Fruit fly (Drosophila melanogaster) whole organism, embryonic: Measurements from ENCODE around the gene CG34134.

Experiments used
- Adf1 ChIP-seq: fragments of 200-800 bp; sonication (Bioruptor generic); IDR thresholded peaks from 2 replicates; pipeline ENCODE4 v1.3.6; 2022; ENCODE audit warnings: missing biosample characterization, missing genetic modification characterization
- Atf-2 ChIP-seq: fragments of 200-800 bp; sonication (Bioruptor generic); optimal IDR thresholded peaks from 2 replicates; lab custom pipeline; 2016; ENCODE audit warnings: missing biosample characterization, missing genetic modification characterization
- CG10147 ChIP-seq: fragments of 200-800 bp; sonication (Bioruptor generic); optimal IDR thresholded peaks from 2 replicates; lab custom pipeline; 2019; ENCODE audit warnings: missing biosample characterization, mild to moderate bottlenecking, missing genetic modification characterization, moderate library complexity
- CG10274 ChIP-seq: fragments of 200-800 bp; sonication (Bioruptor generic); optimal IDR thresholded peaks from 3 replicates; lab custom pipeline; 2017; ENCODE audit warnings: missing biosample characterization, mild to moderate bottlenecking, missing genetic modification characterization
- CG10654 ChIP-seq: fragments of 200-800 bp; sonication (Bioruptor generic); optimal IDR thresholded peaks from 2 replicates; lab custom pipeline; 2016; ENCODE audit warnings: missing biosample characterization, missing genetic modification characterization
- CG13287 ChIP-seq: fragments of 200-800 bp; sonication (Bioruptor generic); IDR thresholded peaks from 2 replicates; pipeline ENCODE4 v1.3.6; 2022; ENCODE audit warnings: missing biosample characterization, missing genetic modification characterization; ENCODE audit not compliant: partially characterized antibody
- CG15601 ChIP-seq: fragments of 200-800 bp; sonication (Bioruptor generic); optimal IDR thresholded peaks from 3 replicates; lab custom pipeline; 2019; ENCODE audit warnings: missing biosample characterization, mild to moderate bottlenecking, missing genetic modification characterization, moderate library complexity
- CG1603 ChIP-seq: fragments of 200-800 bp; sonication (Bioruptor generic); optimal IDR thresholded peaks from 2 replicates; lab custom pipeline; 2019; ENCODE audit warnings: missing biosample characterization, mild to moderate bottlenecking, missing genetic modification characterization, moderate library complexity
- CG16813 ChIP-seq: fragments of 200-800 bp; sonication (Bioruptor generic); IDR thresholded peaks from 3 replicates; pipeline ENCODE4 v1.3.6; 2022; ENCODE audit warnings: missing biosample characterization, missing genetic modification characterization; ENCODE audit not compliant: partially characterized antibody
- CG2129 ChIP-seq: fragments of 200-800 bp; sonication (Bioruptor generic); IDR thresholded peaks from 2 replicates; pipeline ENCODE4 v1.3.6; 2022; ENCODE audit warnings: missing biosample characterization, missing genetic modification characterization; ENCODE audit not compliant: partially characterized antibody
- CG31224 ChIP-seq: fragments of 200-800 bp; sonication (Bioruptor generic); IDR thresholded peaks from 2 replicates; pipeline ENCODE4 v1.3.6; 2022; ENCODE audit warnings: missing biosample characterization, missing genetic modification characterization
- CG31441 ChIP-seq: fragments of 200-800 bp; sonication (Bioruptor generic); IDR thresholded peaks from 2 replicates; pipeline ENCODE4 v1.3.6; 2022; ENCODE audit warnings: missing biosample characterization, missing genetic modification characterization
- CG32767 ChIP-seq: fragments of 200-800 bp; sonication (Bioruptor generic); IDR thresholded peaks from 2 replicates; pipeline ENCODE4 v1.3.6; 2022; ENCODE audit warnings: missing biosample characterization, missing genetic modification characterization
- CG32772 ChIP-seq: fragments of 200-800 bp; sonication (Bioruptor generic); IDR thresholded peaks from 2 replicates; pipeline ENCODE4 v1.3.6; 2022; ENCODE audit warnings: missing biosample characterization, missing genetic modification characterization
- CG3726 ChIP-seq: fragments of 200-800 bp; sonication (Bioruptor generic); IDR thresholded peaks from 3 replicates; pipeline ENCODE4, ENCODE4 v1.3.6; 2022; ENCODE audit warnings: missing biosample characterization, missing genetic modification characterization
- CG7839 ChIP-seq: fragments of 200-800 bp; sonication (Bioruptor generic); optimal IDR thresholded peaks from 3 replicates; lab custom pipeline; 2018; ENCODE audit warnings: missing biosample characterization, mild to moderate bottlenecking, missing genetic modification characterization, moderate library complexity
- CG8290 ChIP-seq, 3 experiments: fragments of 200-800 bp; sonication (Bioruptor generic); optimal IDR thresholded peaks; 2 replicates each; lab custom pipeline; 2016 to 2019; ENCODE audit warnings: missing biosample characterization in 3 of 3, missing genetic modification characterization in 3 of 3, mild to moderate bottlenecking in 2 of 3, moderate library complexity in 1 of 3
- Deaf1 ChIP-seq: fragments of 200-800 bp; optimal IDR thresholded peaks from 3 replicates; lab custom pipeline; 2019; ENCODE audit warnings: missing biosample characterization, mild to moderate bottlenecking, missing genetic modification characterization, moderate library complexity
- GATAe ChIP-seq: fragments of 200-800 bp; sonication (Bioruptor generic); conservative IDR thresholded peaks from 2 replicates; pipeline ENCODE4 v1.3.6; 2022; ENCODE audit warnings: missing biosample characterization, missing genetic modification characterization
- Hand ChIP-seq: fragments of 200-800 bp; sonication (Bioruptor generic); optimal IDR thresholded peaks from 2 replicates; lab custom pipeline; 2017; ENCODE audit warnings: mild to moderate bottlenecking, missing biosample characterization, missing genetic modification reagents, missing genetic modification characterization
- Meics ChIP-seq: fragments of 200-800 bp; sonication (Bioruptor generic); optimal IDR thresholded peaks from 2 replicates; lab custom pipeline; 2017; ENCODE audit warnings: missing biosample characterization, mild to moderate bottlenecking, missing genetic modification characterization
- Opbp ChIP-seq: fragments of 200-800 bp; sonication (Bioruptor generic); IDR thresholded peaks from 3 replicates; pipeline ENCODE4 v1.3.6; 2022; ENCODE audit warnings: missing biosample characterization, missing genetic modification characterization; ENCODE audit not compliant: partially characterized antibody
- Optix ChIP-seq: fragments of 200-800 bp; sonication (Bioruptor generic); IDR thresholded peaks from 3 replicates; pipeline ENCODE4 v1.3.6; 2022; ENCODE audit warnings: missing biosample characterization, missing genetic modification characterization
- YL-1 ChIP-seq: fragments of 200-800 bp; sonication (Bioruptor generic); optimal IDR thresholded peaks from 3 replicates; lab custom pipeline; 2017; ENCODE audit warnings: missing biosample characterization, mild to moderate bottlenecking, missing genetic modification characterization
- ac ChIP-seq: fragments of 200-800 bp; sonication (Bioruptor generic); optimal IDR thresholded peaks from 3 replicates; lab custom pipeline; 2017; ENCODE audit warnings: missing biosample characterization, mild to moderate bottlenecking, missing genetic modification characterization
- az2 ChIP-seq: fragments of 200-800 bp; sonication (Bioruptor generic); optimal IDR thresholded peaks from 3 replicates; lab custom pipeline; 2016; ENCODE audit warnings: missing biosample characterization, missing genetic modification characterization
- bab2 ChIP-seq: fragments of 200-800 bp; sonication (Bioruptor generic); optimal IDR thresholded peaks from 2 replicates; lab custom pipeline; 2016; ENCODE audit warnings: missing biosample characterization, missing genetic modification characterization
- bbx ChIP-seq: fragments of 200-800 bp; sonication (Bioruptor generic); IDR thresholded peaks from 2 replicates; pipeline ENCODE4 v1.3.6; 2022; ENCODE audit warnings: missing biosample characterization, missing genetic modification characterization; ENCODE audit not compliant: partially characterized antibody
- cato ChIP-seq: fragments of 200-800 bp; sonication (Bioruptor generic); optimal IDR thresholded peaks from 2 replicates; lab custom pipeline; 2016; ENCODE audit warnings: missing biosample characterization, missing genetic modification characterization, borderline replicate concordance
- crp ChIP-seq, 2 experiments: fragments of 200-800 bp; sonication (Bioruptor generic); optimal IDR thresholded peaks; 2 replicates in 1 of 2; 3 replicates in 1 of 2; lab custom pipeline; 2017; ENCODE audit warnings: missing biosample characterization in 2 of 2, missing genetic modification characterization in 2 of 2, mild to moderate bottlenecking in 1 of 2, moderate library complexity in 1 of 2
- disco-r ChIP-seq: fragments of 200-800 bp; sonication (Bioruptor generic); optimal IDR thresholded peaks from 2 replicates; lab custom pipeline; 2016; ENCODE audit warnings: missing biosample characterization, missing genetic modification characterization
- ewg ChIP-seq: fragments of 200-800 bp; sonication (Bioruptor generic); optimal IDR thresholded peaks from 3 replicates; lab custom pipeline; 2017; ENCODE audit warnings: mild to moderate bottlenecking, missing biosample characterization, missing genetic modification reagents, missing genetic modification characterization
- fd102C ChIP-seq: fragments of 200-800 bp; sonication (Bioruptor generic); optimal IDR thresholded peaks from 2 replicates; lab custom pipeline; 2018; ENCODE audit warnings: missing biosample characterization, mild to moderate bottlenecking, missing genetic modification characterization, moderate library complexity
- gem ChIP-seq: fragments of 200-800 bp; sonication (Bioruptor generic); optimal IDR thresholded peaks from 2 replicates; lab custom pipeline; 2019; ENCODE audit warnings: missing biosample characterization, mild to moderate bottlenecking, missing genetic modification characterization, moderate library complexity
- ind ChIP-seq: fragments of 200-800 bp; sonication (Bioruptor generic); optimal IDR thresholded peaks from 3 replicates; lab custom pipeline; 2016; ENCODE audit warnings: missing biosample characterization, missing genetic modification characterization
- insv ChIP-seq, 2 experiments: fragments of 200-800 bp; sonication (Bioruptor generic); optimal IDR thresholded peaks; 3 replicates each; lab custom pipeline; 2016 to 2018; ENCODE audit warnings: missing biosample characterization in 2 of 2, missing genetic modification characterization in 2 of 2
- lab ChIP-seq: fragments of 200-800 bp; sonication (Bioruptor generic); optimal IDR thresholded peaks from 3 replicates; lab custom pipeline; 2017; ENCODE audit warnings: missing biosample characterization, missing genetic modification characterization, mild to moderate bottlenecking, moderate library complexity, missing genetic modification reagents
- pum ChIP-seq: fragments of 200-800 bp; sonication (Bioruptor generic); optimal IDR thresholded peaks from 2 replicates; lab custom pipeline; 2016; ENCODE audit warnings: missing biosample characterization, missing genetic modification characterization
- pzg ChIP-seq: fragments of 200-800 bp; sonication (Bioruptor generic); optimal IDR thresholded peaks from 3 replicates; lab custom pipeline; 2018; ENCODE audit warnings: missing biosample characterization, mild to moderate bottlenecking, missing genetic modification characterization, moderate library complexity
- rib ChIP-seq: fragments of 200-800 bp; sonication (Bioruptor generic); IDR thresholded peaks from 2 replicates; pipeline ENCODE4 v1.3.6; 2022; ENCODE audit warnings: missing biosample characterization, missing genetic modification characterization
- sd ChIP-seq: fragments of 200-800 bp; sonication (Bioruptor generic); optimal IDR thresholded peaks from 3 replicates; lab custom pipeline; 2018; ENCODE audit warnings: missing biosample characterization, mild to moderate bottlenecking, missing genetic modification characterization, moderate library complexity
- sna ChIP-seq: fragments of 200-800 bp; sonication (Bioruptor generic); IDR thresholded peaks from 2 replicates; pipeline ENCODE4 v1.3.6; 2022; ENCODE audit warnings: missing biosample characterization, missing genetic modification characterization; ENCODE audit not compliant: partially characterized antibody
- sug ChIP-seq: fragments of 200-800 bp; optimal IDR thresholded peaks from 2 replicates; lab custom pipeline; 2019; ENCODE audit warnings: missing biosample characterization, mild to moderate bottlenecking, missing genetic modification characterization, moderate library complexity
- tin ChIP-seq: fragments of 200-800 bp; sonication (Bioruptor generic); optimal IDR thresholded peaks from 3 replicates; lab custom pipeline; 2016; ENCODE audit warnings: missing biosample characterization, missing genetic modification characterization
- ttk ChIP-seq: fragments of 200-800 bp; sonication (Bioruptor generic); IDR thresholded peaks from 2 replicates; pipeline ENCODE4 v2.1.2; 2022; ENCODE audit warnings: missing biosample characterization, missing genetic modification characterization
- zen ChIP-seq: fragments of 200-800 bp; sonication (Bioruptor generic); optimal IDR thresholded peaks from 3 replicates; lab custom pipeline; 2018; ENCODE audit warnings: missing biosample characterization, mild to moderate bottlenecking, missing genetic modification characterization, moderate library complexity
- zfh2 ChIP-seq: fragments of 200-800 bp; sonication (Bioruptor generic); optimal IDR thresholded peaks from 2 replicates; lab custom pipeline; 2016; ENCODE audit warnings: missing biosample characterization, missing genetic modification characterization

Gene CG34134

dm6 chr2L:8162307-8163024, 28.1 kb downstream of the CG34134 start, which contains the start of gene Acbp1 (continued):
- TF ChIP-seq tin (GFP tag; lab: Kevin White, UChicago) (peak; percentile 91), zen (tag; lab: Kevin White, UChicago) (peak; percentile 96), Meics (GFP tag; lab: Kevin White, UChicago) (peak; percentile 97), Optix (GFP tag; lab: Robert Waterston, UW) (peak; percentile 68; the same call in 1 of the 3 replicates), Hand (GFP tag; lab: Kevin White, UChicago) (peak; percentile 99), zfh2 (GFP tag; lab: Kevin White, UChicago) (peak; percentile 97), bbx (GFP tag; lab: Robert Waterston, UW) (peak; percentile 79), CG3726 (peak; percentile 70; the same call in 2 of the 3 replicates), sug (peak; percentile 97), Adf1 (GFP tag; lab: Robert Waterston, UW) (peak; percentile 75), Atf-2 (peak; percentile 91), fd102C (GFP tag; lab: Kevin White, UChicago) (peak; percentile 94), GATAe (GFP tag; lab: Robert Waterston, UW) (peak; percentile 71), ttk (GFP tag; lab: Robert Waterston, UW) (peak; percentile 80), insv (GFP tag; optimal IDR thresholded peaks at IDR 0.05; lab: Kevin White, UChicago) (peak in 1 of 2 experiments; percentile 86), CG10274 (GFP tag; lab: Kevin White, UChicago) (peak; percentile 83), CG31441 (GFP tag; lab: Robert Waterston, UW) (peak; percentile 97), sd (peak; percentile 93), CG16813 (GFP tag; lab: Robert Waterston, UW) (peak; percentile 78; the same call in 2 of the 3 replicates), ewg (peak; percentile 88), CG32772 (GFP tag; lab: Robert Waterston, UW) (peak; percentile 90), cato (peak; percentile 86), CG31224 (GFP tag; lab: Robert Waterston, UW) (peak; percentile 85), lab (GFP tag; lab: Kevin White, UChicago) (peak; percentile 99), CG32767 (peak; percentile 93), sna (peak; percentile 80), CG7839 (tag; lab: Kevin White, UChicago) (peak; percentile 97), CG13287 (GFP tag; lab: Robert Waterston, UW) (peak; percentile 90), CG10654 (GFP tag; lab: Kevin White, UChicago) (peak; percentile 92), CG8290 (GFP tag; optimal IDR thresholded peaks at IDR 0.05; lab: Kevin White, UChicago) (peak; percentile 84), CG8290 (tag; optimal IDR thresholded peaks at IDR 0.05; lab: Kevin White, UChicago) (peak; percentile 83 to 90), CG10147 (GFP tag; lab: Kevin White, UChicago) (peak; percentile 98), CG1603 (tag; lab: Kevin White, UChicago) (peak; percentile 95), Opbp (GFP tag; lab: Robert Waterston, UW) (peak; percentile 78), YL-1 (peak; percentile 97), CG2129 (GFP tag; lab: Robert Waterston, UW) (peak; percentile 25), ind (peak; percentile 92), pum (GFP tag; lab: Kevin White, UChicago) (peak; percentile 96), az2 (GFP tag; lab: Kevin White, UChicago) (peak; percentile 94), pzg (GFP tag; lab: Kevin White, UChicago) (peak; percentile 94), rib (GFP tag; lab: Robert Waterston, UW) (peak; percentile 84), bab2 (GFP tag; lab: Kevin White, UChicago) (peak; percentile 93), gem (tag; lab: Kevin White, UChicago) (peak; percentile 98), ac (peak; percentile 91), Deaf1 (tag; lab: Kevin White, UChicago) (peak; percentile 89), crp (GFP tag; optimal IDR thresholded peaks at IDR 0.05; lab: Kevin White, UChicago) (peak in 1 of 2 experiments; percentile 68), CG15601 (tag; lab: Kevin White, UChicago) (peak; percentile 97), disco-r (GFP tag; lab: Kevin White, UChicago) (peak; percentile 82)
